4 worm cellular contexts compared by ENCODE assay signal in genomic region chrX:7318639-7319038, ce11.
TF ChIP-seq lines count a peak whose summit lies in the region.

spp-4 (minus strand) TSS chrX:7318756.

TF ChIP-seq in whole organism, L1 larva, 84 proteins besides CTCF, POLR2A, EP300 and RAD21:
- TF ChIP-seq hlh-17 (GFP tag; optimal IDR thresholded peaks at IDR 0.05; lab: Kevin White, UChicago; ENCODE audit: borderline replicate concordance) (no peak), elt-2 (tag; optimal IDR thresholded peaks at IDR 0.05; lab: Kevin White, UChicago) (peak; percentile 72), sox-4 (tag; optimal IDR thresholded peaks at IDR 0.05; lab: Kevin White, UChicago) (no peak), fkh-4 (tag; optimal IDR thresholded peaks at IDR 0.05; lab: Kevin White, UChicago; ENCODE audit: borderline replicate concordance) (no peak), tlp-1 (tag; optimal IDR thresholded peaks at IDR 0.05; lab: Kevin White, UChicago) (no peak), F16B12.6 (tag; optimal IDR thresholded peaks at IDR 0.05; lab: Kevin White, UChicago) (no peak), sup-37 (GFP tag; optimal IDR thresholded peaks at IDR 0.05; lab: Kevin White, UChicago) (no peak), nhr-77 (tag; optimal IDR thresholded peaks at IDR 0.05; lab: Kevin White, UChicago) (no peak)

TF ChIP-seq in whole organism, L2 larva, 48 proteins besides CTCF, POLR2A, EP300 and RAD21:
- no peak for TF ChIP-seq unc-39 (tag; optimal IDR thresholded peaks at IDR 0.05; lab: Kevin White, UChicago)
- no peak for TF ChIP-seq sem-4 (tag; optimal IDR thresholded peaks at IDR 0.05; lab: Kevin White, UChicago)
- peak; percentile 27 for TF ChIP-seq sma-9 (GFP tag; optimal IDR thresholded peaks at IDR 0.05; lab: Kevin White, UChicago)
- no peak for TF ChIP-seq sma-9 (tag; optimal IDR thresholded peaks at IDR 0.05; lab: Kevin White, UChicago)
- TF ChIP-seq Y55F3AM.14 (GFP tag; optimal IDR thresholded peaks at IDR 0.05; lab: Kevin White, UChicago): no peak
- TF ChIP-seq nhr-237 (tag; optimal IDR thresholded peaks at IDR 0.05; lab: Kevin White, UChicago): no peak
- TF ChIP-seq skn-1 (tag; optimal IDR thresholded peaks at IDR 0.05; lab: Kevin White, UChicago): no peak
- TF ChIP-seq ama-1 (optimal IDR thresholded peaks at IDR 0.05; lab: Kevin White, UChicago): no peak
- TF ChIP-seq fos-1 (tag; optimal IDR thresholded peaks at IDR 0.05; lab: Kevin White, UChicago): peak; percentile 3
- no peak for TF ChIP-seq nhr-23 (tag; optimal IDR thresholded peaks at IDR 0.05; lab: Kevin White, UChicago)
- no peak for TF ChIP-seq lin-39 (tag; optimal IDR thresholded peaks at IDR 0.05; lab: Kevin White, UChicago)

TF ChIP-seq in whole organism, L3 larva, 47 proteins besides CTCF, POLR2A, EP300 and RAD21:
- TF ChIP-seq egl-5 (tag; optimal IDR thresholded peaks at IDR 0.05; lab: Kevin White, UChicago) (no peak), elt-2 (tag; optimal IDR thresholded peaks at IDR 0.05; lab: Kevin White, UChicago) (peak; percentile 84), skn-1 (tag; optimal IDR thresholded peaks at IDR 0.05; lab: Kevin White, UChicago) (no peak)

TF ChIP-seq in whole organism, L4 larva, 104 proteins besides CTCF, POLR2A, EP300 and RAD21:
- TF ChIP-seq mep-1 (tag; optimal IDR thresholded peaks at IDR 0.05; lab: Kevin White, UChicago) (no peak), Y75B8A.6 (GFP tag; IDR thresholded peaks at IDR 0.05; lab: Robert Waterston, UW) (no peak), pqm-1 (tag; optimal IDR thresholded peaks at IDR 0.05; lab: Kevin White, UChicago) (no peak), dpl-1 (GFP tag; optimal IDR thresholded peaks at IDR 0.05; lab: Kevin White, UChicago) (no peak), Y5F2A.4 (GFP tag; optimal IDR thresholded peaks at IDR 0.05; lab: Kevin White, UChicago) (no peak), F26F4.8 (GFP tag; conservative IDR thresholded peaks at IDR 0.05; lab: Robert Waterston, UW) (no peak), nhr-11 (tag; optimal IDR thresholded peaks at IDR 0.05; lab: Kevin White, UChicago) (no peak), lin-15B (tag; optimal IDR thresholded peaks at IDR 0.05; lab: Kevin White, UChicago) (no peak), fos-1 (tag; optimal IDR thresholded peaks at IDR 0.05; lab: Kevin White, UChicago) (no peak), ZK337.2 (GFP tag; IDR thresholded peaks at IDR 0.05; lab: Robert Waterston, UW) (no peak), hlh-11 (tag; optimal IDR thresholded peaks at IDR 0.05; lab: Kevin White, UChicago) (peak; percentile 3), lsy-2 (tag; optimal IDR thresholded peaks at IDR 0.05; lab: Kevin White, UChicago) (no peak), mdt-29 (GFP tag; IDR thresholded peaks at IDR 0.05; lab: Robert Waterston, UW) (no peak), ceh-20 (GFP tag; IDR thresholded peaks at IDR 0.05; lab: Robert Waterston, UW) (no peak), zip-11 (GFP tag; IDR thresholded peaks at IDR 0.05; lab: Robert Waterston, UW) (no peak), php-3 (GFP tag; IDR thresholded peaks at IDR 0.05; lab: Robert Waterston, UW) (no peak), jun-1 (tag; optimal IDR thresholded peaks at IDR 0.05; lab: Kevin White, UChicago) (no peak), dmd-8 (GFP tag; IDR thresholded peaks at IDR 0.05; lab: Robert Waterston, UW) (no peak), dmd-6 (GFP tag; IDR thresholded peaks at IDR 0.05; lab: Robert Waterston, UW) (peak; percentile 62), daf-16 (GFP tag; optimal IDR thresholded peaks at IDR 0.05; lab: Kevin White, UChicago) (no peak), daf-16 (tag; optimal IDR thresholded peaks at IDR 0.05; lab: Kevin White, UChicago) (peak; percentile 78), T26A8.4 (GFP tag; IDR thresholded peaks at IDR 0.05; lab: Robert Waterston, UW) (no peak), lir-3 (tag; optimal IDR thresholded peaks at IDR 0.05; lab: Kevin White, UChicago) (no peak)
